Worm (Caenorhabditis elegans): ENCODE data around the gene abf-4.

- TF ChIP-seq flh-1 (GFP tag; optimal IDR thresholded peaks at IDR 0.05) (no peak), nhr-28 (tag; optimal IDR thresholded peaks at IDR 0.05) (no peak), unc-120 (tag; optimal IDR thresholded peaks at IDR 0.05; ENCODE audit: poor library complexity, severe bottlenecking) (no peak), nhr-76 (tag; optimal IDR thresholded peaks at IDR 0.05) (no peak), elt-3 (tag; optimal IDR thresholded peaks at IDR 0.05) (no peak), lin-13 (tag; optimal IDR thresholded peaks at IDR 0.05) (no peak)
Observed at ce11 chrV:20517005-20517404, 41.2 kb downstream of the abf-4 start.

All from whole organism, mixed stage, embryonic.